Worm (Caenorhabditis elegans): ENCODE measurements around the gene lev-9.

Gene lev-9

ce11 chrX:6239927-6240639 is 51.4 kb downstream of the lev-9 start:
- TF ChIP-seq mdl-1 (tag; optimal IDR thresholded peaks at IDR 0.05) (peak in 1 of 2 experiments; percentile 56), zfp-3 (GFP tag; conservative IDR thresholded peaks at IDR 0.05) (no peak), nhr-10 (tag; optimal IDR thresholded peaks at IDR 0.05) (no peak), aha-1 (tag) (peak; percentile 2), hlh-11 (tag; optimal IDR thresholded peaks at IDR 0.05) (peak; percentile 51), hif-1 (tag; optimal IDR thresholded peaks at IDR 0.05) (peak in 1 of 2 experiments; percentile 53), nhr-77 (tag; optimal IDR thresholded peaks at IDR 0.05) (no peak), mep-1 (tag; optimal IDR thresholded peaks at IDR 0.05) (peak; percentile 3), lin-29 (GFP tag; IDR thresholded peaks at IDR 0.05) (no peak), lsy-2 (tag; optimal IDR thresholded peaks at IDR 0.05) (peak in 1 of 2 experiments; percentile 19), daf-16 (GFP tag; optimal IDR thresholded peaks at IDR 0.05) (peak in 1 of 2 experiments; percentile 67), daf-16 (tag; optimal IDR thresholded peaks at IDR 0.05) (no peak), mxl-3 (GFP tag; optimal IDR thresholded peaks at IDR 0.05) (peak; percentile 96), ZK337.2 (GFP tag; IDR thresholded peaks at IDR 0.05) (no peak), hmg-1.1 (GFP tag; IDR thresholded peaks at IDR 0.05) (peak; percentile 53; the same call in 1 of the 2 replicates), F37D6.2 (tag; optimal IDR thresholded peaks at IDR 0.05) (peak; percentile 10), dmd-6 (GFP tag; IDR thresholded peaks at IDR 0.05) (peak; percentile 6; the same call in 1 of the 2 replicates)

DNA sequence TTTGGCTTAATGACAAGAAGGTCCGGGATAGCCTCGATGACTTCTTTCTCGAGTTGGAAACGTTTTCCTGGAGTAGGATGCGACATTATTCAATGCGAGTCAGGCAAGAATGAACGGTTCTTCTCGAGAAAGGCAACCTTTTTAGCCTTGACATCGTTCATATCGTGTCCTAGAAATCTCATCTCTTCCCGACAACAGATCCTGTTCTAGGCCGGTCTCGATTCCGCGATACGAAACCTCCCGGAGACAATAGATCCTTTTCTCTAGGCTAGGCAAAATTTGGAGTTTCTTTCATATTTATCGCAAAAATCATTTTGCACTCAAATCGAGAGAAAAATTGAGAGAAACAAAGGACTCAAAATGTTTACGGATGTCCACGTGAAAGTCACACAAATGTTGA is 52.6 kb downstream of the lev-9 start, which contains the start of gene rml-3:
TSS of gene rml-3 (minus strand) at position 93 of the 400 bp plus-strand sequence.
- TF ChIP-seq ama-1 (optimal IDR thresholded peaks at IDR 0.05) (no peak), lir-3 (tag; optimal IDR thresholded peaks at IDR 0.05) (no peak), hlh-30 (tag; optimal IDR thresholded peaks at IDR 0.05; ENCODE audit: insufficient read depth) (no peak), mdl-1 (tag; optimal IDR thresholded peaks at IDR 0.05) (no peak), ceh-28 (tag; optimal IDR thresholded peaks at IDR 0.05) (no peak), ceh-44 (GFP tag; IDR thresholded peaks at IDR 0.05) (no peak), T20F7.1 (GFP tag; optimal IDR thresholded peaks at IDR 0.05) (no peak), dmd-6 (GFP tag; IDR thresholded peaks at IDR 0.05) (0 out of 2 replicates have a peak, but pooled peaks have one; percentile 14)

DNA sequence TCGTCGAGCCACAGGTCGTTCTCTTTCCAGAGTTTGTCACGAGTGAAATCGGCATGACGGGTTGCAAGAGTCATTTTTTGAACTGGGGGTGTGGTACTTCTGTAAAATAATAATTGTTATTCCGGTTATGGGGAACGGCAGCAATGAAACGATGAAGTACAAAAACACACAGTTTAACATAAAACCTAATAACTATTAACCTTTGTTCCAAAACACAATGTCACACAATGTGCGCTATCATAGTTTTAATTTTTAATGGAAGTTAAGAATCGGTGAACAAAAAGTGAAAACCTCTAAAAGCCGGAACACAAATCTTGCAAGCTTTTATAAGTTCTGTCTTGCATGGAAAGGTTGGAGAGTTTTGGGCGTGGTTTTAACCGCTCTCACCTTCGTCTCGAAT is 56.1 kb downstream of the lev-9 start, which contains the start of gene hsp-43:
TSS of gene hsp-43 (minus strand) at position 101 of the 400 bp plus-strand sequence.
- TF ChIP-seq F26F4.8 (GFP tag; conservative IDR thresholded peaks at IDR 0.05) (no peak), nhr-25 (tag; optimal IDR thresholded peaks at IDR 0.05; ENCODE audit: borderline replicate concordance, insufficient read depth) (peak; percentile 48), nhr-28 (tag; optimal IDR thresholded peaks at IDR 0.05) (no peak), php-3 (GFP tag; IDR thresholded peaks at IDR 0.05) (no peak), Y5F2A.4 (GFP tag; optimal IDR thresholded peaks at IDR 0.05) (no peak), aly-2 (tag; optimal IDR thresholded peaks at IDR 0.05) (no peak), pha-4 (GFP tag; IDR thresholded peaks at IDR 0.05) (no peak), pha-4 (tag; optimal IDR thresholded peaks at IDR 0.05) (no peak)

DNA sequence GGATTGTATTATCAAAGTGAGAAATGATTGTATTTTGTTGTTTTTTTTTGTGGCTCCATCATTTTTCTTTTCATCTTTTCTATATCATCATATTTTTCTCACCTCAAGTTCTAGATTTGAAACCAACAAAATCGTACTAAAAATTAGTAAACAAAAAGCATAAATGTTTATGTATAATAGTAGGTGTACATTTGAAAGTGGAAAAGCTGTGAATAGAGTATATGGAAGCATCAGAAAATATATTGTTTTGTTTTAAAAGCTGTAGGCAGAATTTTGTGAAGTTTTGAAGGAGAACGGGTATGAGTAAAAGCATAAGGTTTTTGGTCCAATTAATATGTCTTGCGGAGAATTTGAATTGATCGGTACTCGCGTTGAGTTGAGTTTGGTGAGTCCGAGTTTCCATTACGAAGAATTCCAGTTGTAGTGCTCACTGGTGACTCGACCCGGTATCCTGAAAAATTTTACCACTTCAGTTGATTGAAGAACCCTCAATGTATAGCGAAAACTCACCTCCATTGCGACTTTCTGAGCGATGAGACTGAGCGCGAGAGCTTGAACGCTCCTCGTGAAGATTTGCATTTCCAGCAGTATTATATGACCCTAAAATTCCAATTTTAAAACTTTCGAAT is 58.4 kb downstream of the lev-9 start, which contains the start of gene C14F11.4:
TSS of gene C14F11.4 (minus strand) at position 51 of the 629 bp plus-strand sequence.
- TF ChIP-seq ctbp-1 (GFP tag; IDR thresholded peaks at IDR 0.05) (0 out of 2 replicates have a peak, but pooled peaks have one; percentile 12), T20F7.1 (GFP tag; optimal IDR thresholded peaks at IDR 0.05) (peak; percentile 16), lir-3 (tag; optimal IDR thresholded peaks at IDR 0.05) (no peak), dve-1 (tag; optimal IDR thresholded peaks at IDR 0.05; ENCODE audit: insufficient read depth) (peak; percentile 27), F44E2.7 (GFP tag; IDR thresholded peaks at IDR 0.05) (no peak), aha-1 (tag) (peak; percentile 71), tra-1 (GFP tag; IDR thresholded peaks at IDR 0.05) (no peak)
